Fruit fly (Drosophila melanogaster): ENCODE data around the gene nAChRalpha5.

nAChRalpha5 gene

dm6 chr2L:14095683-14096082 is 55.7 kb downstream of the nAChRalpha5 start:
- no peak for TF ChIP-seq noc (tag; optimal IDR thresholded peaks at IDR 0.05)

dm6 chr2L:14103790-14104189 is 63.8 kb downstream of the nAChRalpha5 start, which contains the start of gene CG46301:
Gene CG46301, plus strand, starts transcription at chr2L:14104090.
- no peak for TF ChIP-seq noc (tag; optimal IDR thresholded peaks at IDR 0.05)

- TF ChIP-seq noc (tag; optimal IDR thresholded peaks at IDR 0.05) = no peak
Measured at dm6 chr2L:14109347-14109746, 69.4 kb downstream of the nAChRalpha5 start, which contains the start of gene CG15293. Gene CG15293, minus strand, starts transcription at chr2L:14109447.

- TF ChIP-seq noc (tag; optimal IDR thresholded peaks at IDR 0.05) = no peak
Measured at dm6 chr2L:14110639-14111038, 70.7 kb downstream of the nAChRalpha5 start, which contains the start of gene CG31769. Gene CG31769, minus strand, starts transcription at chr2L:14110739.

dm6 chr2L:14112192-14112591 is 72.2 kb downstream of the nAChRalpha5 start:
- TF ChIP-seq noc (tag; optimal IDR thresholded peaks at IDR 0.05) = no peak

dm6 chr2L:14113207-14113606 is 73.2 kb downstream of the nAChRalpha5 start:
- TF ChIP-seq noc (tag; optimal IDR thresholded peaks at IDR 0.05) = no peak

dm6 chr2L:14115976-14116501 is 76.1 kb downstream of the nAChRalpha5 start:
- no peak for TF ChIP-seq noc (tag; optimal IDR thresholded peaks at IDR 0.05)

- no peak for TF ChIP-seq noc (tag; optimal IDR thresholded peaks at IDR 0.05)
Measured at dm6 chr2L:14120689-14121397, 80.9 kb downstream of the nAChRalpha5 start.

dm6 chr2L:14122742-14123334 is 82.9 kb downstream of the nAChRalpha5 start:
- no peak for TF ChIP-seq noc (tag; optimal IDR thresholded peaks at IDR 0.05)

dm6 chr2L:14123605-14124004 is 83.6 kb downstream of the nAChRalpha5 start:
- TF ChIP-seq noc (tag; optimal IDR thresholded peaks at IDR 0.05) = no peak

dm6 chr2L:14125630-14126029 is 85.7 kb downstream of the nAChRalpha5 start:
- TF ChIP-seq noc (tag; optimal IDR thresholded peaks at IDR 0.05) = no peak

dm6 chr2L:14133562-14134539 is 93.9 kb downstream of the nAChRalpha5 start:
- no peak for TF ChIP-seq noc (tag; optimal IDR thresholded peaks at IDR 0.05)

dm6 chr2L:14136197-14136596 is 96.2 kb downstream of the nAChRalpha5 start:
- TF ChIP-seq noc (tag; optimal IDR thresholded peaks at IDR 0.05) = no peak

- no peak for TF ChIP-seq noc (tag; optimal IDR thresholded peaks at IDR 0.05)
Measured at dm6 chr2L:14141238-14141637, 101.3 kb downstream of the nAChRalpha5 start.

dm6 chr2L:14142842-14143241 is 102.9 kb downstream of the nAChRalpha5 start:
- TF ChIP-seq noc (tag; optimal IDR thresholded peaks at IDR 0.05) = no peak

Data from whole organism, larva.